Worm (Caenorhabditis elegans): ENCODE results near the gene F58B4.6.

The F58B4.6 gene

DNA sequence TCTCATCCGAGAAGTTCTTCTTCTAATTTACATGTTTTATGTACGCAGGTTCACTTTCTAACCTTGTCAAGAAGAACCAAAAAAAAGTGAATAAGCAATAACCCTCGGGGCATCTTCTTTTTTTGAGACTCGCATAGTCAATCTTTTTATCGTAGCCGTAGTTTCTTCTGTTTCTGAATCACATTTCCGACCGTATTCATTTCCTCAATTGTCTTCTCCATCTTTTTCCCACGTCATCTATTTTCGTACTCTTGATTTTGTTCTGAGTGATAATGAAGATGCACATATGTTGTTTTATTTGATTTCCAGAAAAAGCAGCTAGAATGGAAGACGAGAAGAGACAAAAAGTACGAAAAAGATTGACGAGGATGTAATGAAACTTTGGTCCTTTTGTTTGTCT, 20.1 kb downstream of the F58B4.6 start:
- TF ChIP-seq ztf-11 (tag; optimal IDR thresholded peaks at IDR 0.05): no peak
- no peak for TF ChIP-seq nhr-25 (tag; optimal IDR thresholded peaks at IDR 0.05)
- TF ChIP-seq F13H6.1 (tag; optimal IDR thresholded peaks at IDR 0.05): no peak
- TF ChIP-seq nhr-129 (tag; optimal IDR thresholded peaks at IDR 0.05): no peak
- TF ChIP-seq sma-9 (GFP tag; optimal IDR thresholded peaks at IDR 0.05): no peak
- no peak for TF ChIP-seq sma-9 (tag; optimal IDR thresholded peaks at IDR 0.05)
- peak in 1 of 2 experiments; percentile 15 for TF ChIP-seq lsy-2 (tag; optimal IDR thresholded peaks at IDR 0.05)
- no peak for TF ChIP-seq zag-1 (tag; optimal IDR thresholded peaks at IDR 0.05)

DNA sequence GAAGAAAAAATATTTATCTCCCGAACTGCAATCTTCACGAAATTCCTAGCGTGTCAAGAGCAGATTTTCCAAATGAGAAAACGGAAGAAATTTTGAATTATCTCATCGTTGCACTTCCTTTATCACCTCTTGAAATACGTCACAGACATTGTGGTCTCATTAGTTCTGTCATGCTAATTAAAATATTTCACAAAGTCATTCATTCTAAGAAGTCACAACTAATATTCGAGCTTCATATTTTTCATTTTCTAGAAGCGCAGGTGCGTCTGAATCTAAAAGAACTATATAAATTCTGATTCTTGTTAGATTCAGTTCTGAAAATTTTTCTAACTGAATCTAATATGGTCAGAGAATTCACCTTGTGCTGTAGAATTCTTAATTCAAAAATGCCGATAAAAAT, 22.4 kb downstream of the F58B4.6 start:
- TF ChIP-seq nhr-77 (tag; optimal IDR thresholded peaks at IDR 0.05): no peak
- TF ChIP-seq sem-4 (tag; optimal IDR thresholded peaks at IDR 0.05): no peak
- no peak for TF ChIP-seq mbf-1 (tag; optimal IDR thresholded peaks at IDR 0.05)
- TF ChIP-seq blmp-1 (tag; optimal IDR thresholded peaks at IDR 0.05; ENCODE audit: insufficient read depth): no peak
- TF ChIP-seq sma-3 (GFP tag; optimal IDR thresholded peaks at IDR 0.05): no peak
- no peak for TF ChIP-seq nhr-6 (tag; optimal IDR thresholded peaks at IDR 0.05)
- no peak for TF ChIP-seq unc-62 (GFP tag; optimal IDR thresholded peaks at IDR 0.05)
- TF ChIP-seq ceh-16 (tag; optimal IDR thresholded peaks at IDR 0.05): no peak
- TF ChIP-seq dmd-4 (tag; optimal IDR thresholded peaks at IDR 0.05): no peak
- TF ChIP-seq ZK546.5 (tag; optimal IDR thresholded peaks at IDR 0.05): no peak
- TF ChIP-seq ztf-4 (tag; optimal IDR thresholded peaks at IDR 0.05): no peak
- TF ChIP-seq ceh-82 (tag; optimal IDR thresholded peaks at IDR 0.05): no peak
- TF ChIP-seq lin-39 (tag; optimal IDR thresholded peaks at IDR 0.05): no peak
- TF ChIP-seq ztf-11 (tag; optimal IDR thresholded peaks at IDR 0.05): no peak

DNA sequence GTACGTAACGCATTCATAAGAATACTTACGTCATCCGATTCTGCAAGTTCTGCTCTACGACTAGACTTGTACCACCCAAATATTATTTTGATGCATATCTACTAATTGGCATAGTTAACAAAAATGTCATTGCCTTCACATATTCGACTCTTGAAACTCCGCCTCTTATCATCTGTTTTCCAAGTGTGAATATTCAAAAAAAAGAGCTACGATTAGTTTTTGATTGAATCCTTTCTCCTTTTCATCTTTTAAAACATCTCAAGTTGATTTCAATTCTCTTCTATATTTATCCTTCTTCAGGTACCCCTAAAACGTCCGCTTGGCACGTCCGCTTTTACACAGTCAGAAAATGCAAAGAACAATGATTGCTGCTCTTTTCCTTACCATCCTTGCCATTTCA, 23.1 kb downstream of the F58B4.6 start, which contains the start of gene F17C11.2:
TSS of gene F17C11.2 (plus strand) at position 301 of the 400 bp plus-strand sequence.
- TF ChIP-seq nhr-23 (tag; optimal IDR thresholded peaks at IDR 0.05): no peak
- TF ChIP-seq crh-2 (tag; optimal IDR thresholded peaks at IDR 0.05): no peak
- no peak for TF ChIP-seq lsy-2 (tag; optimal IDR thresholded peaks at IDR 0.05)
- no peak for TF ChIP-seq nhr-77 (tag; optimal IDR thresholded peaks at IDR 0.05)

DNA sequence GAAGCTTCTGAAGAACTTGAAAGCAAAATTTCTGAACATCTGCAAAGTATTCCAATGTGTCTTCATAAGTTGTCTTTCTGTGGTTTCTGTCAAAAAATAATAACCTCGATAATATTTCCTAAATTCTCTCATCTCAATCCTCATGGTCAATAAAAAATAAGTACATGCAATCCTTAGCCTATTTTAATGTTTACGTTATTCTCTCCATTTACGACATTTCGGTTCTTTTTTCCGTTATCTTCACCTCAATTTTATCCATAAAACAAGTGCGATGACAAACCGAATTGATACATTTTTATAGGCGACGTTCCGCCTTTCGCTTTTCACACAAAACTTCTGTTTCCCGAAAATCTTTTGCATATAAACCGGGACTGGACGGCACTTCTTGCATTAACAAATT, 24.7 kb downstream of the F58B4.6 start, which contains the start of gene col-153:
TSS of gene col-153 (plus strand) at position 301 of the 400 bp plus-strand sequence.
- TF ChIP-seq unc-39 (tag; optimal IDR thresholded peaks at IDR 0.05): no peak
- TF ChIP-seq gmeb-1 (tag; optimal IDR thresholded peaks at IDR 0.05): no peak
- no peak for TF ChIP-seq Y55F3AM.14 (GFP tag; optimal IDR thresholded peaks at IDR 0.05)
- TF ChIP-seq sem-4 (tag; optimal IDR thresholded peaks at IDR 0.05): no peak
- TF ChIP-seq mdl-1 (tag; optimal IDR thresholded peaks at IDR 0.05): no peak
- TF ChIP-seq dmd-4 (tag; optimal IDR thresholded peaks at IDR 0.05): no peak
- TF ChIP-seq lin-39 (tag; optimal IDR thresholded peaks at IDR 0.05): no peak
- TF ChIP-seq F13H6.1 (tag; optimal IDR thresholded peaks at IDR 0.05): no peak
- no peak for TF ChIP-seq ztf-4 (tag; optimal IDR thresholded peaks at IDR 0.05)
- TF ChIP-seq ztf-11 (tag; optimal IDR thresholded peaks at IDR 0.05): no peak

DNA sequence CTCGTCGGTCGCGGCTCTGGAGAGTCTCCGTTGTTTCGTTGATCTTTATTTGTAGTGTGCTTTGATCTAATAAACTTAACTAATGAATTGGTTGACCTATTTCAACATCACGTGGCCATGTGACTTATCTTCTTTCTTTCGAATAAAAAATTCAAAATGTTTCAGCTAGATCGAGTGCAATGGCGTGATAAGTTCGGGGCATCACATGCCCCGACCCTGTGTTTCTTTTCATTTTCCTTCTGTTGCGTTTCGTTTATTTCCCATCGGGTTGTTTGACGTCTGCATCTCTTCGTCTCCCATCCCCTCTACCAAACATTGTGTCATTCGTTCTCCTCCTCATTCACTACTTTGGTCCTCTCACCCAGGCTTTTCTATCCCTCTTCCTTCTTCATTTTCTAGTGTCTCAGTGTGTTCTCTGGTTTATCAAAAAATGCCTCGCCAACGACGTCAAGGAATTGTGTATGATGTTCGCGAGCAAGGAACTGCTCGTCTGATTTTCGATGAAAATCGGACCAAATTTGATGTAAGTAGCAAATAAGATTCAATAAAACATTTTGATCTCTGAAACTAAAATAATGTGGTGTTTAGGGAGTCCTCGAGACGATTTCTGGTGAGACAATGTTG, 26.9 kb downstream of the F58B4.6 start, which contains the start of gene F17C11.4:
TSS of gene F17C11.4 (plus strand) at position 206 of the 624 bp plus-strand sequence.
- no peak for TF ChIP-seq elt-3 (tag; optimal IDR thresholded peaks at IDR 0.05)
- no peak for TF ChIP-seq alr-1 (tag; optimal IDR thresholded peaks at IDR 0.05)
- peak; percentile 85 for TF ChIP-seq C34F6.9 (tag; optimal IDR thresholded peaks at IDR 0.05)
- TF ChIP-seq peb-1 (tag; optimal IDR thresholded peaks at IDR 0.05): no peak
- TF ChIP-seq crh-2 (tag; optimal IDR thresholded peaks at IDR 0.05): peak; percentile 57
- TF ChIP-seq snpc-4 (tag; optimal IDR thresholded peaks at IDR 0.05): peak; percentile 48
- no peak for TF ChIP-seq aly-2 (tag; optimal IDR thresholded peaks at IDR 0.05)
- TF ChIP-seq sma-9 (GFP tag; optimal IDR thresholded peaks at IDR 0.05): peak; percentile 96
- no peak for TF ChIP-seq sma-9 (tag; optimal IDR thresholded peaks at IDR 0.05)
- TF ChIP-seq unc-62 (GFP tag; optimal IDR thresholded peaks at IDR 0.05): no peak
- peak; percentile 66 for TF ChIP-seq fos-1 (tag; optimal IDR thresholded peaks at IDR 0.05)
- peak; percentile 49 for TF ChIP-seq egl-27 (tag; optimal IDR thresholded peaks at IDR 0.05)
- no peak for TF ChIP-seq nhr-77 (tag; optimal IDR thresholded peaks at IDR 0.05)
- peak; percentile 90 for TF ChIP-seq nhr-25 (tag; optimal IDR thresholded peaks at IDR 0.05)
- no peak for TF ChIP-seq nhr-12 (tag; optimal IDR thresholded peaks at IDR 0.05)
- TF ChIP-seq ama-1 (optimal IDR thresholded peaks at IDR 0.05): peak; percentile 88
- peak; percentile 58 for TF ChIP-seq gmeb-1 (tag; optimal IDR thresholded peaks at IDR 0.05)
- no peak for TF ChIP-seq ceh-82 (tag; optimal IDR thresholded peaks at IDR 0.05)
- no peak for TF ChIP-seq unc-39 (tag; optimal IDR thresholded peaks at IDR 0.05)
- TF ChIP-seq nhr-23 (tag; optimal IDR thresholded peaks at IDR 0.05): no peak
- TF ChIP-seq nhr-21 (tag; optimal IDR thresholded peaks at IDR 0.05): peak; percentile 81
- TF ChIP-seq zag-1 (tag; optimal IDR thresholded peaks at IDR 0.05): peak; percentile 54
- TF ChIP-seq lsy-2 (tag; optimal IDR thresholded peaks at IDR 0.05): peak in 1 of 2 experiments; percentile 84
- TF ChIP-seq blmp-1 (tag; optimal IDR thresholded peaks at IDR 0.05; ENCODE audit: insufficient read depth): peak; percentile 76
- peak; percentile 86 for TF ChIP-seq Y55F3AM.14 (GFP tag; optimal IDR thresholded peaks at IDR 0.05)
- peak; percentile 4 for TF ChIP-seq unc-55 (GFP tag; optimal IDR thresholded peaks at IDR 0.05)
- TF ChIP-seq lin-13 (GFP tag; optimal IDR thresholded peaks at IDR 0.05): peak; percentile 59
- peak; percentile 75 for TF ChIP-seq sma-3 (GFP tag; optimal IDR thresholded peaks at IDR 0.05)
- TF ChIP-seq lin-39 (tag; optimal IDR thresholded peaks at IDR 0.05): no peak
- TF ChIP-seq elt-1 (tag; optimal IDR thresholded peaks at IDR 0.05): no peak
- no peak for TF ChIP-seq R02D3.7 (tag; optimal IDR thresholded peaks at IDR 0.05)
- TF ChIP-seq mdl-1 (tag; optimal IDR thresholded peaks at IDR 0.05): peak; percentile 28 to 85
- peak; percentile 72 for TF ChIP-seq nhr-6 (tag; optimal IDR thresholded peaks at IDR 0.05)

Data from whole organism, L2 larva.